Worm (Caenorhabditis elegans) whole organism, L1 larva: ENCODE measurements around the gene C01B10.3.

Source experiments
- Y116A8C.19 ChIP-seq: sonication (generic microtip); optimal IDR thresholded peaks from 2 replicates; lab custom pipeline; 2016; ENCODE audit warnings: missing compliant biosample characterization, missing genetic modification characterization, borderline replicate concordance
- ceh-8 ChIP-seq: fragments of 200-800 bp; sonication (Bioruptor generic); optimal IDR thresholded peaks from 2 replicates; lab custom pipeline; 2018; ENCODE audit warnings: mild to moderate bottlenecking, missing genetic modification characterization, moderate library complexity, missing compliant biosample characterization
- ceh-82 ChIP-seq, 3 experiments: fragments of 150-350 bp in 1 of 3; sonication (generic microtip) in 2 of 3; optimal IDR thresholded peaks; 2 replicates each; lab custom pipeline; 2014 to 2017; ENCODE audit warnings: missing biosample characterization in 3 of 3, missing genetic modification characterization in 3 of 3
- ceh-88 ChIP-seq: fragments of 200-800 bp; sonication (Bioruptor generic); IDR thresholded peaks from 2 replicates; pipeline ENCODE4 v1.3.6; 2022; ENCODE audit warnings: missing genetic modification characterization, missing compliant biosample characterization
- ceh-90 ChIP-seq: sonication (generic microtip); optimal IDR thresholded peaks from 2 replicates; lab custom pipeline; 2016; ENCODE audit warnings: missing genetic modification characterization, missing compliant biosample characterization
- dpl-1 ChIP-seq, 3 experiments: fragments of 150-350 bp in 2 of 3; sonication (generic microtip) in 1 of 3; optimal IDR thresholded peaks; 2 replicates each; lab custom pipeline; 2014 to 2017; ENCODE audit warnings: missing biosample characterization in 3 of 3, missing genetic modification characterization in 3 of 3, missing genetic modification reagents in 3 of 3
- dsc-1 ChIP-seq: sonication (generic microtip); optimal IDR thresholded peaks from 2 replicates; lab custom pipeline; 2016; ENCODE audit warnings: mild to moderate bottlenecking, missing genetic modification characterization, missing compliant biosample characterization
- efl-1 ChIP-seq, 4 experiments: fragments of 150-350 bp; optimal IDR thresholded peaks in 3 of 4; peaks in 1 of 4; 1 replicate in 1 of 4; 2 replicates in 3 of 4; lab custom pipeline; 2014; ENCODE audit warnings: missing biosample characterization in 2 of 4, missing genetic modification characterization in 2 of 4, missing genetic modification reagents in 2 of 4
- egl-13 ChIP-seq: sonication (generic microtip); optimal IDR thresholded peaks from 2 replicates; lab custom pipeline; 2016; ENCODE audit warnings: missing genotype, missing genetic modification reagents, missing genetic modification characterization, missing compliant biosample characterization
- elt-2 ChIP-seq: sonication (generic microtip); optimal IDR thresholded peaks from 2 replicates; lab custom pipeline; 2016; ENCODE audit warnings: missing genetic modification characterization, mild to moderate bottlenecking, inconsistent platforms, missing compliant biosample characterization, missing genetic modification reagents
- fkh-4 ChIP-seq: sonication (generic microtip); optimal IDR thresholded peaks from 2 replicates; lab custom pipeline; 2016; ENCODE audit warnings: missing compliant biosample characterization, missing genetic modification characterization, borderline replicate concordance
- grh-1 ChIP-seq: fragments of 200-800 bp; sonication (Bioruptor generic); IDR thresholded peaks from 2 replicates; pipeline ENCODE4 v1.3.6; 2022; ENCODE audit warnings: missing genetic modification reagents, missing genetic modification characterization, missing compliant biosample characterization
- hlh-17 ChIP-seq: fragments of 200-800 bp; sonication (Bioruptor generic); optimal IDR thresholded peaks from 2 replicates; lab custom pipeline; 2018; ENCODE audit warnings: missing genetic modification characterization, mild to moderate bottlenecking, missing compliant biosample characterization, moderate library complexity, borderline replicate concordance
- hlh-4 ChIP-seq: sonication (generic microtip); optimal IDR thresholded peaks from 2 replicates; lab custom pipeline; 2016; ENCODE audit warnings: mild to moderate bottlenecking, missing genetic modification characterization, missing compliant biosample characterization
- isw-1 ChIP-seq: fragments of 200-800 bp; sonication (Bioruptor generic); IDR thresholded peaks from 2 replicates; pipeline ENCODE4 v1.3.6; 2022; ENCODE audit warnings: missing genetic modification characterization, missing compliant biosample characterization
- lin-13 ChIP-seq: fragments of 150-350 bp; optimal IDR thresholded peaks from 2 replicates; lab custom pipeline; 2014; ENCODE audit warnings: missing biosample characterization, missing genetic modification reagents, missing genetic modification characterization
- lir-3 ChIP-seq: sonication (generic microtip); optimal IDR thresholded peaks from 2 replicates; lab custom pipeline; 2016; ENCODE audit warnings: mild to moderate bottlenecking, missing genetic modification characterization, moderate library complexity, missing compliant biosample characterization; ENCODE audit not compliant: poor library complexity
- lsy-2 ChIP-seq, 2 experiments: fragments of 150-350 bp; optimal IDR thresholded peaks; 2 replicates each; lab custom pipeline; 2014; ENCODE audit warnings: missing biosample characterization in 2 of 2, missing genetic modification characterization in 2 of 2
- mdl-1 ChIP-seq, 2 experiments: fragments of 150-350 bp; optimal IDR thresholded peaks; 2 replicates each; lab custom pipeline; 2014 to 2017; ENCODE audit warnings: missing biosample characterization in 2 of 2, missing genetic modification characterization in 2 of 2, inconsistent platforms in 1 of 2
- mef-2 ChIP-seq: fragments of 150-350 bp; optimal IDR thresholded peaks from 2 replicates; lab custom pipeline; 2014; ENCODE audit warnings: missing biosample characterization, missing genetic modification characterization
- nhr-11 ChIP-seq: fragments of 150-350 bp; optimal IDR thresholded peaks from 2 replicates; lab custom pipeline; 2014; ENCODE audit warnings: missing biosample characterization, missing genetic modification characterization
- nhr-12 ChIP-seq: sonication (generic microtip); optimal IDR thresholded peaks from 2 replicates; lab custom pipeline; 2017; ENCODE audit warnings: missing biosample characterization, missing genetic modification characterization
- nhr-20 ChIP-seq: sonication (generic microtip); optimal IDR thresholded peaks from 2 replicates; lab custom pipeline; 2016; ENCODE audit warnings: mild to moderate bottlenecking, missing genetic modification characterization, missing compliant biosample characterization
- nhr-47 ChIP-seq: sonication (generic microtip); optimal IDR thresholded peaks from 2 replicates; lab custom pipeline; 2016; ENCODE audit warnings: mild to moderate bottlenecking, missing genetic modification characterization, moderate library complexity, missing compliant biosample characterization
- nhr-76 ChIP-seq: sonication (generic microtip); optimal IDR thresholded peaks from 2 replicates; lab custom pipeline; 2017; ENCODE audit warnings: missing biosample characterization, missing genetic modification characterization
- nhr-77 ChIP-seq: fragments of 150-350 bp; optimal IDR thresholded peaks from 2 replicates; lab custom pipeline; 2014; ENCODE audit warnings: missing biosample characterization, missing genetic modification characterization
- nhr-84 ChIP-seq: sonication (generic microtip); optimal IDR thresholded peaks from 2 replicates; lab custom pipeline; 2017; ENCODE audit warnings: missing biosample characterization, missing genetic modification characterization
- nhr-90 ChIP-seq: sonication (generic microtip); optimal IDR thresholded peaks from 2 replicates; lab custom pipeline; 2016; ENCODE audit warnings: mild to moderate bottlenecking, missing genetic modification characterization, missing compliant biosample characterization; ENCODE audit not compliant: poor library complexity
- pag-3 ChIP-seq: sonication (generic microtip); optimal IDR thresholded peaks from 2 replicates; lab custom pipeline; 2017; ENCODE audit warnings: missing genetic modification characterization, mild to moderate bottlenecking, missing compliant biosample characterization, antibody characterized with exemption, borderline replicate concordance; ENCODE audit not compliant: insufficient read depth
- rnt-1 ChIP-seq: sonication (generic microtip); optimal IDR thresholded peaks from 2 replicates; lab custom pipeline; 2016; ENCODE audit warnings: mild to moderate bottlenecking, missing genetic modification characterization, moderate library complexity, missing compliant biosample characterization
- snu-23 ChIP-seq: sonication (generic microtip); optimal IDR thresholded peaks from 2 replicates; lab custom pipeline; 2016; ENCODE audit warnings: missing genetic modification characterization, missing compliant biosample characterization
- sup-37 ChIP-seq: fragments of 200-800 bp; sonication (Bioruptor generic); optimal IDR thresholded peaks from 2 replicates; lab custom pipeline; 2018; ENCODE audit warnings: mild to moderate bottlenecking, missing genetic modification characterization, missing compliant biosample characterization
- swsn-7 ChIP-seq: sonication (generic microtip); optimal IDR thresholded peaks from 2 replicates; lab custom pipeline; 2016; ENCODE audit warnings: missing genetic modification characterization, missing compliant biosample characterization
- tbx-2 ChIP-seq: sonication (generic microtip); optimal IDR thresholded peaks from 2 replicates; lab custom pipeline; 2016; ENCODE audit warnings: missing genetic modification characterization, missing compliant biosample characterization
- tlp-1 ChIP-seq: fragments of 150-350 bp; optimal IDR thresholded peaks from 2 replicates; lab custom pipeline; 2014; ENCODE audit warnings: missing biosample characterization, missing genetic modification characterization
- unc-130 ChIP-seq: fragments of 150-350 bp; optimal IDR thresholded peaks from 2 replicates; lab custom pipeline; 2017; ENCODE audit warnings: missing biosample characterization, missing genetic modification characterization, inconsistent platforms
- unc-30 ChIP-seq: sonication (generic microtip); optimal IDR thresholded peaks from 2 replicates; lab custom pipeline; 2017; ENCODE audit warnings: missing biosample characterization, missing genetic modification characterization
- unc-62 ChIP-seq: fragments of 150-350 bp; optimal IDR thresholded peaks from 2 replicates; lab custom pipeline; 2014; ENCODE audit warnings: missing biosample characterization, missing genetic modification reagents, missing genetic modification characterization
- unc-86 ChIP-seq: sonication (generic microtip); optimal IDR thresholded peaks from 2 replicates; lab custom pipeline; 2016; ENCODE audit warnings: missing genetic modification characterization, missing compliant biosample characterization
- unc-98 ChIP-seq: fragments of 200-800 bp; sonication (Bioruptor generic); IDR thresholded peaks from 2 replicates; pipeline ENCODE4 v1.3.6; 2022; ENCODE audit warnings: missing genetic modification characterization, missing compliant biosample characterization
- xbp-1 ChIP-seq: sonication (generic microtip); optimal IDR thresholded peaks from 2 replicates; lab custom pipeline; 2016; ENCODE audit warnings: missing genetic modification characterization, missing compliant biosample characterization
- zag-1 ChIP-seq: fragments of 150-350 bp; optimal IDR thresholded peaks from 2 replicates; lab custom pipeline; 2014; ENCODE audit warnings: missing biosample characterization, missing genetic modification characterization
- ztf-11 ChIP-seq, 2 experiments: sonication (generic microtip); optimal IDR thresholded peaks; 2 replicates each; lab custom pipeline; 2016 to 2017; ENCODE audit warnings: missing genetic modification characterization in 2 of 2, missing biosample characterization in 1 of 2, missing compliant biosample characterization in 1 of 2

Gene C01B10.3

ce11 chrIV:6631704-6632272 lies 10.6 kb upstream of the C01B10.3 start, which contains the start of the genes cest-5.1 and C01B10.9 (continued):
- TF ChIP-seq ceh-88 (GFP tag; lab: Robert Waterston, UW) (peak; percentile 70), unc-62 (GFP tag; lab: Kevin White, UChicago) (no peak), snu-23 (GFP tag; lab: Kevin White, UChicago) (peak; percentile 85), fkh-4 (tag; lab: Kevin White, UChicago) (peak; percentile 91), ceh-82 (tag; optimal IDR thresholded peaks at IDR 0.05; lab: Kevin White, UChicago) (peak; percentile 48 to 79 (median 61)), nhr-12 (tag; lab: Kevin White, UChicago) (no peak), nhr-11 (tag; lab: Kevin White, UChicago) (peak; percentile 3), lin-13 (GFP tag; lab: Kevin White, UChicago) (peak; percentile 42), unc-98 (GFP tag; lab: Robert Waterston, UW) (peak; percentile 83), nhr-90 (tag; lab: Kevin White, UChicago) (peak; percentile 91), unc-30 (tag; lab: Kevin White, UChicago) (no peak), egl-13 (tag; lab: Kevin White, UChicago) (peak; percentile 83), ceh-8 (GFP tag; lab: Kevin White, UChicago) (no peak), lsy-2 (tag; optimal IDR thresholded peaks at IDR 0.05; lab: Kevin White, UChicago) (peak; percentile 78 to 82), nhr-20 (tag; lab: Kevin White, UChicago) (peak; percentile 80), mef-2 (tag; lab: Kevin White, UChicago) (no peak), sup-37 (GFP tag; lab: Kevin White, UChicago) (peak; percentile 30), rnt-1 (tag; lab: Kevin White, UChicago) (peak; percentile 98), tlp-1 (no peak), swsn-7 (tag; lab: Kevin White, UChicago) (peak; percentile 82), Y116A8C.19 (tag; lab: Kevin White, UChicago) (peak; percentile 34), ceh-90 (peak; percentile 93), hlh-17 (no peak), mdl-1 (tag; optimal IDR thresholded peaks at IDR 0.05; lab: Kevin White, UChicago) (peak in 1 of 2 experiments; percentile 28), nhr-84 (tag; lab: Kevin White, UChicago) (no peak), nhr-76 (tag; lab: Kevin White, UChicago) (no peak), xbp-1 (peak; percentile 82), ztf-11 (tag; optimal IDR thresholded peaks at IDR 0.05; lab: Kevin White, UChicago) (peak in 1 of 2 experiments; percentile 90), hlh-4 (tag; lab: Kevin White, UChicago) (peak; percentile 28), isw-1 (GFP tag; lab: Robert Waterston, UW) (peak; percentile 81), dsc-1 (tag; lab: Kevin White, UChicago) (peak; percentile 88), grh-1 (GFP tag; lab: Robert Waterston, UW) (peak; percentile 57; the same call in 1 of the 2 replicates), dpl-1 (GFP tag; optimal IDR thresholded peaks at IDR 0.05; lab: Kevin White, UChicago) (peak; percentile 90 to 95 (median 94)), unc-86 (tag; lab: Kevin White, UChicago) (peak; percentile 78), zag-1 (no peak), elt-2 (peak; percentile 67), nhr-47 (peak; percentile 93), unc-130 (tag; lab: Kevin White, UChicago) (peak; percentile 58), efl-1 (optimal IDR thresholded peaks at IDR 0.05; lab: Kevin White, UChicago) (peak; percentile 64 to 95), efl-1 (GFP tag; optimal IDR thresholded peaks at IDR 0.05 in 1 of 2; lab: Kevin White, UChicago) (peak; percentile 95 to 99), nhr-77 (tag; lab: Kevin White, UChicago) (peak; percentile 36), lir-3 (peak; percentile 96), tbx-2 (tag; lab: Kevin White, UChicago) (peak; percentile 90), pag-3 (tag; lab: Kevin White, UChicago) (peak; percentile 12)
